Worm (Caenorhabditis elegans) whole organism, early embryonic: ENCODE results near the gene C29A12.6.

Experiments used
- B0310.2 ChIP-seq: sonication (generic microtip); optimal IDR thresholded peaks from 2 replicates; lab custom pipeline; 2016; ENCODE audit warnings: mild to moderate bottlenecking, missing genetic modification characterization, missing compliant biosample characterization
- ama-1 ChIP-seq: fragments of 150-350 bp; optimal IDR thresholded peaks from 2 replicates; lab custom pipeline; 2014
- ceh-13 ChIP-seq: fragments of 200-800 bp; sonication (Bioruptor generic); optimal IDR thresholded peaks from 2 replicates; lab custom pipeline; 2018; ENCODE audit warnings: mild to moderate bottlenecking, missing genetic modification characterization, missing compliant biosample characterization
- ceh-36 ChIP-seq: sonication (generic microtip); optimal IDR thresholded peaks from 2 replicates; lab custom pipeline; 2016; ENCODE audit warnings: missing genetic modification characterization, inconsistent platforms, missing compliant biosample characterization
- ets-7 ChIP-seq: sonication (generic microtip); optimal IDR thresholded peaks from 2 replicates; lab custom pipeline; 2016; ENCODE audit warnings: missing genotype, missing genetic modification characterization, missing compliant biosample characterization
- flt-1 ChIP-seq: fragments of 200-800 bp; sonication (Bioruptor generic); IDR thresholded peaks from 2 replicates; pipeline ENCODE4 v1.3.6; 2022; ENCODE audit warnings: missing genetic modification characterization, missing compliant biosample characterization
- hmbx-1 ChIP-seq: sonication (generic microtip); optimal IDR thresholded peaks from 2 replicates; lab custom pipeline; 2016; ENCODE audit warnings: mild to moderate bottlenecking, missing genetic modification characterization, missing compliant biosample characterization
- hnd-1 ChIP-seq: sonication (generic microtip); optimal IDR thresholded peaks from 2 replicates; lab custom pipeline; 2016; ENCODE audit warnings: missing genetic modification characterization, missing compliant biosample characterization
- scrt-1 ChIP-seq: fragments of 200-800 bp; sonication (Bioruptor generic); IDR thresholded peaks from 2 replicates; pipeline ENCODE4 v1.3.6; 2022; ENCODE audit warnings: missing genetic modification characterization, missing compliant biosample characterization
- sea-1 ChIP-seq: fragments of 200-800 bp; sonication (Bioruptor generic); conservative IDR thresholded peaks from 2 replicates; pipeline ENCODE4 v1.3.6; 2022; ENCODE audit warnings: missing genetic modification characterization, missing compliant biosample characterization

- TF ChIP-seq ets-7: no peak
- TF ChIP-seq scrt-1 (GFP tag; lab: Robert Waterston, UW): no peak
- no peak for TF ChIP-seq ama-1
- no peak for TF ChIP-seq flt-1 (GFP tag; lab: Robert Waterston, UW)
- no peak for TF ChIP-seq ceh-36 (tag; lab: Kevin White, UChicago)
- TF ChIP-seq sea-1: no peak
- TF ChIP-seq ceh-13: no peak
- TF ChIP-seq hmbx-1: no peak
- TF ChIP-seq hnd-1 (tag; lab: Kevin White, UChicago): no peak
- no peak for TF ChIP-seq B0310.2 (tag; lab: Kevin White, UChicago)
Observed at ce11 chrV:10818498-10818897, 28.5 kb upstream of the C29A12.6 start.
